Worm (Caenorhabditis elegans): Measurements from ENCODE around the gene F40G9.15.
A peak's percentile ranks its signal among the peaks of the same experiment; 100 is the strongest.

The F40G9.15 gene

DNA sequence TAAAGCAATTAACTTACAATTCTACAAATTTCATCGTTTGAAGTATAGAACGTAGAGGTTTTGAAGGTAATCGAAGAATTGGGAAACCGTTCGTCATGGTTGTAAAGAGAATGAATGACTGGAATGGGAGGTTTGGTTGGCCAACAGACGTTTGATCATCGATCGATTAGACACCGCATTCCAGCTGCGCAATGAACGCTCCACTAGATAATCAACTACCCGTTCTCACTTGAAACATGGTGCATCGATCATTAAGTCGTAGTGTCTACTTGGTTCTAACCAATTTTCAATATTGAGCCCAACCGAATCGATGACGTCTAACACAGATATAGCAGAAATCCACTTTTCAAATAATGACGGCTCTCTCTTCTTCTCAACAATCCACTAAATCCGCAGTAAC lies 39.1 kb upstream of the F40G9.15 start, which contains the start of gene fbxb-82:
Gene fbxb-82 (minus strand): TSS at position 101 of the 400 bp plus-strand sequence.
- no peak for TF ChIP-seq hsf-1 (GFP tag; IDR thresholded peaks at IDR 0.05)
- TF ChIP-seq ztf-18 (tag; optimal IDR thresholded peaks at IDR 0.05), result no peak
- TF ChIP-seq sdz-38 (tag; optimal IDR thresholded peaks at IDR 0.05), result no peak
- no peak for TF ChIP-seq madf-6 (GFP tag; IDR thresholded peaks at IDR 0.05)
- no peak for TF ChIP-seq lin-54 (GFP tag; optimal IDR thresholded peaks at IDR 0.05)
- TF ChIP-seq nhr-179 (tag; optimal IDR thresholded peaks at IDR 0.05), result no peak
- TF ChIP-seq ZK185.1 (tag; optimal IDR thresholded peaks at IDR 0.05; ENCODE audit: poor library complexity, severe bottlenecking), result no peak
- no peak for TF ChIP-seq ztf-25 (GFP tag; IDR thresholded peaks at IDR 0.05)
- no peak for TF ChIP-seq let-607 (tag; optimal IDR thresholded peaks at IDR 0.05)
- no peak for TF ChIP-seq B0019.2 (GFP tag; conservative IDR thresholded peaks at IDR 0.05)
- no peak for TF ChIP-seq chd-7 (tag; optimal IDR thresholded peaks at IDR 0.05)

DNA sequence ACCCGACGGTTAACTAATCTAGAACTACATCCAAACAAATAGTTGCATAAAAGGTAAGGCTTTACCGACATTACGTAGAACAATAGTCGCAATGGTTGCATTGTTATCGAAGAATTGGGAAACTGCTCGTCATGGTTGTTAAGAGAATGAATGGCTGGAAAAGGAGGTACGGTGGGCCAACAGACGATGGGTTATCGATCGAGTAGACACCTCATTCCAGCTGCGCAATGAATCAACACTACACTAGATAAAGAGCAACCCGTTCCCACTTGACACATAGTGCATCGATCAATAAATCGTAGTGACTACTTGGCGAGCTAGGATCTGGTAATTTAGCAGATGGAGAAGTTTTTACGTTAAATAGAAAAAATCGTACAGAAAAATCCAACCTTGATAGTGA lies 37.1 kb upstream of the F40G9.15 start, which contains the start of the genes T17A3.12 and fbxb-83:
Gene T17A3.12 (minus strand): TSS at position 101 of the 400 bp plus-strand sequence.
Gene fbxb-83 (minus strand): TSS at position 134 of the 400 bp plus-strand sequence.
- TF ChIP-seq tlf-1 (GFP tag; optimal IDR thresholded peaks at IDR 0.05) (no peak), F37B4.10 (GFP tag; IDR thresholded peaks at IDR 0.05) (no peak), T26A5.8 (tag; optimal IDR thresholded peaks at IDR 0.05) (no peak), die-1 (tag; optimal IDR thresholded peaks at IDR 0.05) (no peak), chd-7 (tag; optimal IDR thresholded peaks at IDR 0.05) (no peak), nfya-2 (GFP tag; IDR thresholded peaks at IDR 0.05) (no peak), F23B12.7 (tag; optimal IDR thresholded peaks at IDR 0.05; ENCODE audit: insufficient read depth) (no peak), repo-1 (tag; optimal IDR thresholded peaks at IDR 0.05) (no peak)

DNA sequence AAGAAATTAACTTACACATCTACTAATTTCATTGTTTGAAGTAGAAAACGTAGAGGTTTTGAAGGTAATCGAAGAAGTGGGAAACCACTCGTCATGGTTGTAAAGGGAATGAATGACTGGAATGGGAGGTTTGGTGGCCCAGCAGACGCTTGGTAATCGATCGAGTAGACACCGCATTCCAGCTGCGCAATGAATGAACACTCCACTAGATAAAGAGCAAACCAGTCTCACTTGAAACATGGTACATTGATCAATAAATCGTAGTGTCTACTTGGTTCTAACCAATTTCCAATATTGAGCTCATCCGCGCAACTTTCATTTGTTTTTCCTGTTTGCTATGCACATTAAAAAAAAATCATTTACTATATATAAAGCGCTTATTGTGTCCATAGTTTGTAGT lies 35.8 kb upstream of the F40G9.15 start, which contains the start of gene fbxb-84:
Gene fbxb-84 (minus strand): TSS at position 101 of the 400 bp plus-strand sequence.
- TF ChIP-seq ama-1 (optimal IDR thresholded peaks at IDR 0.05) (no peak), ama-1 (GFP tag; optimal IDR thresholded peaks at IDR 0.05) (no peak), F39B2.1 (GFP tag; IDR thresholded peaks at IDR 0.05) (no peak), ztf-26 (tag; optimal IDR thresholded peaks at IDR 0.05) (no peak), ets-4 (GFP tag; optimal IDR thresholded peaks at IDR 0.05) (no peak), Y53G8AR.9 (GFP tag; conservative IDR thresholded peaks at IDR 0.05) (no peak), fkh-3 (tag; optimal IDR thresholded peaks at IDR 0.05) (no peak), xnd-1 (tag; optimal IDR thresholded peaks at IDR 0.05) (no peak), pbrm-1 (GFP tag; IDR thresholded peaks at IDR 0.05) (no peak), T26A5.8 (tag; optimal IDR thresholded peaks at IDR 0.05) (no peak), F57A8.1 (GFP tag; optimal IDR thresholded peaks at IDR 0.05) (no peak), cebp-1 (GFP tag; IDR thresholded peaks at IDR 0.05) (no peak), cebp-1 (tag; optimal IDR thresholded peaks at IDR 0.05) (no peak), B0035.1 (tag; optimal IDR thresholded peaks at IDR 0.05) (no peak), aptf-3 (GFP tag; IDR thresholded peaks at IDR 0.05) (no peak), ceh-40 (GFP tag; IDR thresholded peaks at IDR 0.05) (no peak)

DNA sequence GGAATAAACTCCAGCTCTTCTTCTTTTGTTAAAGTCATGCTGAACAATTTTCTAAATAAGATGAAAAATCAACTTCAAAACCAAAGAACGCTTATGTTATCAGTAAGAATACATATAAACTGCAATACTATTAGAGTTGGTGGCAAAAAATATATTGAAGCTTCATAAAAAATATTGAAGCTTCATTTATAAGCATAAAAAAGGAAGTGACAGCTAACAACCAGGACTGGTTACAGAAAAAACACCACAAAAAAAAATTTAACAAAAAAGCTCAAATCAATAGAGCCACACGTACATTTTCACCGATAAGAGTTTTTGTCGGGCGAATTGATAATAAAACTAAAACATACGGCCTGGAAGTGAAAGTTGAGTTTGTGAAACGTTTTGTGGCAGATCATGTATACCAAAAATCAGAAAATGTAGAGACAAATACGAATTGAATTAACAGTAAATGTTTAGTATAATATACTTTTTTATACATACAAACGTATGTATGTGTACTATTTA lies 34.6 kb upstream of the F40G9.15 start, which contains the start of gene sqst-5:
Gene sqst-5 (minus strand): TSS at position 51 of the 507 bp plus-strand sequence.
- TF ChIP-seq B0336.3 (GFP tag; IDR thresholded peaks at IDR 0.05), result no peak
- TF ChIP-seq nhr-80 (tag; optimal IDR thresholded peaks at IDR 0.05), result peak; percentile 69

Data from whole organism, young adult.